Worm (Caenorhabditis elegans) whole organism, mixed stage, embryonic: ENCODE data around the gene F07C4.6.

Experiments used
- blmp-1 ChIP-seq: fragments of 150-350 bp; optimal IDR thresholded peaks from 2 replicates; lab custom pipeline; 2014; ENCODE audit warnings: missing biosample characterization, missing genetic modification characterization
- ceh-39 ChIP-seq: fragments of 150-350 bp; optimal IDR thresholded peaks from 2 replicates; lab custom pipeline; 2014; ENCODE audit warnings: missing biosample characterization, missing genetic modification characterization
- ceh-43 ChIP-seq: fragments of 200-800 bp; sonication (Bioruptor generic); optimal IDR thresholded peaks from 2 replicates; lab custom pipeline; 2018; ENCODE audit warnings: mild to moderate bottlenecking, missing genetic modification characterization, moderate library complexity, missing compliant biosample characterization
- drap-1 ChIP-seq: fragments of 200-800 bp; sonication (Bioruptor generic); optimal IDR thresholded peaks from 3 replicates; lab custom pipeline; 2018; ENCODE audit warnings: mild to moderate bottlenecking, missing genetic modification characterization, missing compliant biosample characterization
- flh-1 ChIP-seq: fragments of 200-800 bp; sonication (Bioruptor generic); optimal IDR thresholded peaks from 2 replicates; lab custom pipeline; 2018; ENCODE audit warnings: mild to moderate bottlenecking, missing genetic modification characterization, moderate library complexity, missing compliant biosample characterization
- mep-1 ChIP-seq: fragments of 150-350 bp; optimal IDR thresholded peaks from 2 replicates; lab custom pipeline; 2017; ENCODE audit warnings: missing biosample characterization, missing genetic modification reagents, missing genetic modification characterization, inconsistent platforms
- nhr-12 ChIP-seq: fragments of 150-350 bp; optimal IDR thresholded peaks from 2 replicates; lab custom pipeline; 2014; ENCODE audit warnings: missing biosample characterization, missing genetic modification characterization
- nhr-237 ChIP-seq: fragments of 150-350 bp; optimal IDR thresholded peaks from 2 replicates; lab custom pipeline; 2014; ENCODE audit warnings: missing biosample characterization, missing genetic modification characterization
- nhr-76 ChIP-seq: sonication (generic microtip); optimal IDR thresholded peaks from 2 replicates; lab custom pipeline; 2017; ENCODE audit warnings: missing biosample characterization, missing genetic modification characterization
- pha-4 ChIP-seq: fragments of 150-350 bp; optimal IDR thresholded peaks from 2 replicates; lab custom pipeline; 2018; ENCODE audit warnings: missing biosample characterization, missing genetic modification reagents, missing genetic modification characterization
- snpc-4 ChIP-seq: fragments of 150-350 bp; optimal IDR thresholded peaks from 2 replicates; lab custom pipeline; 2014; ENCODE audit warnings: missing biosample characterization, missing genetic modification characterization
- unc-39 ChIP-seq: fragments of 150-350 bp; optimal IDR thresholded peaks from 2 replicates; lab custom pipeline; 2014; ENCODE audit warnings: missing biosample characterization, missing genetic modification characterization
- unc-62 ChIP-seq: fragments of 150-350 bp; optimal IDR thresholded peaks from 2 replicates; lab custom pipeline; 2014; ENCODE audit warnings: missing biosample characterization, missing genetic modification reagents, missing genetic modification characterization

DNA sequence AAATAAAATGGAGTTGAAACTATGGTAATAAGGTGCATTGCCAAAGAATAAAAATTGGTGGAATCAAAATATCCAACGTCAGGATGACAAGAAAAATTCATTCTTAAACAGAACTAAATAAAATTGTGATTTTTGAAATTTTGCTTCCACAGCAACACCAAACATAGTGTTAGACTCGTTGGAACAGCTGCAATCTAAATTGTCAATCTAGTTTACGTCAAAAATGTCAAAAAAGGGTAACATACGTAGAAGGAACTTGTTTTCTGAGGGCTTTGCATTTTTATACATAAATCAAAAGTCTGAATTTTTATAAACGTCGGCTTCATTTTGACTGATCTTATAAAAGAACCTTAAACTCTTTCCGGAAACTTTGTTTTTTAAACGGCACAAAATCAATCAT is 26.9 kb downstream of the F07C4.6 start, which contains the start of gene srh-200:
- TF ChIP-seq nhr-237 (tag; lab: Kevin White, UChicago) = no peak
- no peak for TF ChIP-seq unc-39 (tag; lab: Kevin White, UChicago)
- no peak for TF ChIP-seq ceh-43
- TF ChIP-seq snpc-4 (tag; lab: Kevin White, UChicago) = no peak
- TF ChIP-seq ceh-39 (tag; lab: Kevin White, UChicago) = no peak
- no peak for TF ChIP-seq unc-62 (GFP tag; lab: Kevin White, UChicago)
- TF ChIP-seq drap-1 (GFP tag; lab: Kevin White, UChicago) = no peak
- no peak for TF ChIP-seq blmp-1
- TF ChIP-seq mep-1 (tag; lab: Kevin White, UChicago) = no peak
- no peak for TF ChIP-seq nhr-12 (tag; lab: Kevin White, UChicago)
- no peak for TF ChIP-seq pha-4 (tag; lab: Kevin White, UChicago)
- TF ChIP-seq flh-1 (GFP tag; lab: Kevin White, UChicago) = no peak
- TF ChIP-seq nhr-76 (tag; lab: Kevin White, UChicago) = no peak
